Fruit fly (Drosophila melanogaster): ENCODE results near the gene Coq8.

dm6 chrX:12940396-12940795, 39.5 kb upstream of the Coq8 start:
- no peak for TF ChIP-seq pan (optimal IDR thresholded peaks at IDR 0.05)
- TF ChIP-seq usp (GFP tag; optimal IDR thresholded peaks at IDR 0.05), result no peak
- TF ChIP-seq psq (optimal IDR thresholded peaks at IDR 0.05), result no peak

All from whole organism.